Worm (Caenorhabditis elegans): ENCODE data around the gene Y43D4A.5.

Gene Y43D4A.5

DNA sequence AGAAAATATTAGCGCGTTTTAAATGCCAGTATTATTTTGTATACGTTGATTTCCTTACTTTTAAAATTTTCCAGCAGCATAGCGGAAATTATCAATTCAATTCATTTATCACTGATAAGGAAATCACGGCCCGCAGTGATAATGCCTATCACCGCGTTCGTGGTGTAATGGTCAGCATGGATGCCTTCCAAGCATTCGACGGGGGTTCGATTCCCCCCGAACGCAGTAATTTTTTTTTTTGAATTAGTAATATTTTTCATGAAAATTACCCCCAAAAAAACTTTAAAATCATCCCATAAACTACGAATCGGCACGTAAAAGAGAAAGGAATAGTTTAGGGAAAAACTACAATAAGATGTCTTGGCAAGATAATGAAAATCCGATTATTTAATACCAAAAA lies 526 bp upstream of the Y43D4A.5 start (continued):
- TF ChIP-seq aha-1 (tag) = no peak
- TF ChIP-seq daf-16 (GFP tag; optimal IDR thresholded peaks at IDR 0.05) = peak in 1 of 2 experiments; percentile 85
- peak; percentile 40 for TF ChIP-seq daf-16 (tag; optimal IDR thresholded peaks at IDR 0.05)
- TF ChIP-seq zip-11 (GFP tag; IDR thresholded peaks at IDR 0.05) = 0 out of 2 replicates have a peak, but pooled peaks have one; percentile 68
- peak in 1 of 2 experiments; percentile 47; a peak in 1 of 4 replicates for TF ChIP-seq madf-5 (GFP tag; IDR thresholded peaks at IDR 0.05)
- TF ChIP-seq lin-15B (tag; optimal IDR thresholded peaks at IDR 0.05) = no peak
- TF ChIP-seq spr-1 (tag; optimal IDR thresholded peaks at IDR 0.05) = peak; percentile 68
- peak; percentile 30 for TF ChIP-seq nhr-102 (tag; optimal IDR thresholded peaks at IDR 0.05)
- TF ChIP-seq mdt-29 (GFP tag; IDR thresholded peaks at IDR 0.05) = no peak; the same call in 1 of the 2 replicates
- no peak for TF ChIP-seq nhr-6 (tag; optimal IDR thresholded peaks at IDR 0.05)
- no peak for TF ChIP-seq gei-8 (GFP tag; optimal IDR thresholded peaks at IDR 0.05)

DNA sequence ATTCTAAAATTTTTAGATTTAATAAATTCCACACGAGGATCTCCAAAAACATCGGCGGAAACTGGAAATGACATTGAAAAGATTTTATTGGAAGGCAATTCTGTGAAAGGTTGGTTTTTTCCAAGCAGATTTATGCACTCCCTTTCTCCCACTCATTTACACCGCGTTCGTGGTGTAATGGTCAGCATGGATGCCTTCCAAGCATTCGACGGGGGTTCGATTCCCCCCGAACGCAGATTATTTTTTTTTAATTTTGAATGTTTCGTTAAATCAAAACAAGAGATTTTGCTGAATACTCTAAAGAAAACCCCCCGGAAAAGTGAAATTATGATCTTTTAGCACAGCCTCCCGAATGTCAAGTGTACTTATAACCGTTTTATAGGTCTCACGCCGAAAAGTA lies 370 bp downstream of the Y43D4A.5 start:
- TF ChIP-seq aha-1 (tag) (no peak), sdz-12 (GFP tag; optimal IDR thresholded peaks at IDR 0.05) (no peak), nhr-41 (GFP tag; IDR thresholded peaks at IDR 0.05) (no peak), F26F4.8 (GFP tag; conservative IDR thresholded peaks at IDR 0.05) (peak; percentile 79; the same call in 1 of the 2 replicates), ama-1 (optimal IDR thresholded peaks at IDR 0.05) (no peak), nhr-28 (tag; optimal IDR thresholded peaks at IDR 0.05) (no peak), ces-1 (GFP tag; optimal IDR thresholded peaks at IDR 0.05) (no peak), nhr-76 (tag; optimal IDR thresholded peaks at IDR 0.05) (no peak), nhr-48 (tag; optimal IDR thresholded peaks at IDR 0.05) (no peak), mdt-29 (GFP tag; IDR thresholded peaks at IDR 0.05) (peak; percentile 79), egl-27 (tag; optimal IDR thresholded peaks at IDR 0.05) (no peak), set-16 (GFP tag; IDR thresholded peaks at IDR 0.05) (no peak), unc-62 (GFP tag; optimal IDR thresholded peaks at IDR 0.05 in 1 of 2) (no peak), unc-62 (tag; optimal IDR thresholded peaks at IDR 0.05) (no peak), nhr-11 (tag; optimal IDR thresholded peaks at IDR 0.05) (no peak), ctbp-1 (GFP tag; IDR thresholded peaks at IDR 0.05) (no peak; the same call in none of the 2 replicates), duxl-1 (tag; optimal IDR thresholded peaks at IDR 0.05; ENCODE audit: poor library complexity) (peak; percentile 61), ztf-11 (tag; optimal IDR thresholded peaks at IDR 0.05) (no peak), attf-4 (tag; optimal IDR thresholded peaks at IDR 0.05) (no peak), F37D6.2 (tag; optimal IDR thresholded peaks at IDR 0.05) (no peak), ceh-20 (GFP tag; IDR thresholded peaks at IDR 0.05) (peak; percentile 37; the same call in 1 of the 2 replicates), hmg-1.1 (GFP tag; IDR thresholded peaks at IDR 0.05) (peak; percentile 78), dmd-6 (GFP tag; IDR thresholded peaks at IDR 0.05) (no peak), nhr-237 (tag; optimal IDR thresholded peaks at IDR 0.05) (no peak), pha-4 (GFP tag; IDR thresholded peaks at IDR 0.05) (peak; percentile 80; the same call in 1 of the 2 replicates), pha-4 (tag; optimal IDR thresholded peaks at IDR 0.05) (no peak), hlh-11 (tag; optimal IDR thresholded peaks at IDR 0.05) (no peak), Y75B8A.6 (GFP tag; IDR thresholded peaks at IDR 0.05) (peak; percentile 67; the same call in 1 of the 2 replicates), dmd-8 (GFP tag; IDR thresholded peaks at IDR 0.05) (peak; percentile 90; the same call in 1 of the 2 replicates), ceh-44 (GFP tag; IDR thresholded peaks at IDR 0.05) (peak; percentile 61; the same call in 1 of the 2 replicates), spr-3 (GFP tag; optimal IDR thresholded peaks at IDR 0.05) (no peak), pqm-1 (tag; optimal IDR thresholded peaks at IDR 0.05) (no peak), D1046.2 (GFP tag; IDR thresholded peaks at IDR 0.05) (peak; percentile 78), gei-8 (GFP tag; optimal IDR thresholded peaks at IDR 0.05) (no peak), nhr-10 (tag; optimal IDR thresholded peaks at IDR 0.05) (no peak), ztf-7 (tag; optimal IDR thresholded peaks at IDR 0.05) (no peak), F44E2.7 (GFP tag; IDR thresholded peaks at IDR 0.05) (0 out of 2 replicates have a peak, but pooled peaks have one; percentile 45), F10B5.3 (tag; optimal IDR thresholded peaks at IDR 0.05) (peak; percentile 4), nhr-42 (GFP tag; IDR thresholded peaks at IDR 0.05) (no peak), fos-1 (tag; optimal IDR thresholded peaks at IDR 0.05) (no peak), ceh-62 (tag; optimal IDR thresholded peaks at IDR 0.05) (no peak), madf-9 (GFP tag; conservative IDR thresholded peaks at IDR 0.05) (peak; percentile 76), lin-39 (tag; optimal IDR thresholded peaks at IDR 0.05) (no peak), fkh-10 (GFP tag; optimal IDR thresholded peaks at IDR 0.05) (no peak)

All from whole organism, L4 larva.